Worm (Caenorhabditis elegans) whole organism, L2 larva: ENCODE measurements around the gene Y39A1A.18.

ENCODE experiments used
- Y55F3AM.14 ChIP-seq: fragments of 200-800 bp; sonication (Bioruptor generic); optimal IDR thresholded peaks from 2 replicates; lab custom pipeline; 2018; ENCODE audit warnings: mild to moderate bottlenecking, missing genetic modification characterization, missing compliant biosample characterization
- aly-2 ChIP-seq: fragments of 150-350 bp; optimal IDR thresholded peaks from 2 replicates; lab custom pipeline; 2014; ENCODE audit warnings: missing biosample characterization, missing genetic modification characterization
- blmp-1 ChIP-seq: sonication (generic microtip); optimal IDR thresholded peaks from 2 replicates; lab custom pipeline; 2017; ENCODE audit warnings: missing genetic modification characterization, mild to moderate bottlenecking, missing compliant biosample characterization, antibody characterized with exemption, moderate library complexity; ENCODE audit not compliant: insufficient read depth
- dmd-4 ChIP-seq: sonication (generic microtip); optimal IDR thresholded peaks from 2 replicates; lab custom pipeline; 2017; ENCODE audit warnings: missing biosample characterization, missing genetic modification characterization
- egl-27 ChIP-seq: sonication (generic microtip); optimal IDR thresholded peaks from 3 replicates; lab custom pipeline; 2017; ENCODE audit warnings: missing biosample characterization, missing genetic modification reagents, missing genetic modification characterization
- lin-39 ChIP-seq: fragments of 150-350 bp; optimal IDR thresholded peaks from 2 replicates; lab custom pipeline; 2014; ENCODE audit warnings: missing biosample characterization, missing genetic modification reagents, missing genetic modification characterization
- lsy-2 ChIP-seq, 2 experiments: fragments of 150-350 bp in 1 of 2; sonication (generic microtip) in 1 of 2; optimal IDR thresholded peaks; 2 replicates each; lab custom pipeline; 2014 to 2017; ENCODE audit warnings: missing biosample characterization in 2 of 2, missing genetic modification characterization in 2 of 2
- nhr-21 ChIP-seq: fragments of 150-350 bp; optimal IDR thresholded peaks from 2 replicates; lab custom pipeline; 2014; ENCODE audit warnings: missing biosample characterization, missing genetic modification characterization
- nhr-237 ChIP-seq: fragments of 150-350 bp; optimal IDR thresholded peaks from 2 replicates; lab custom pipeline; 2014; ENCODE audit warnings: missing biosample characterization, missing genetic modification characterization
- nhr-77 ChIP-seq: fragments of 150-350 bp; optimal IDR thresholded peaks from 2 replicates; lab custom pipeline; 2014; ENCODE audit warnings: missing biosample characterization, missing genetic modification characterization
- sem-4 ChIP-seq: fragments of 150-350 bp; optimal IDR thresholded peaks from 2 replicates; lab custom pipeline; 2014; ENCODE audit warnings: missing biosample characterization, missing genetic modification reagents, missing genetic modification characterization
- zag-1 ChIP-seq: fragments of 150-350 bp; optimal IDR thresholded peaks from 2 replicates; lab custom pipeline; 2014; ENCODE audit warnings: missing biosample characterization, missing genetic modification characterization

DNA sequence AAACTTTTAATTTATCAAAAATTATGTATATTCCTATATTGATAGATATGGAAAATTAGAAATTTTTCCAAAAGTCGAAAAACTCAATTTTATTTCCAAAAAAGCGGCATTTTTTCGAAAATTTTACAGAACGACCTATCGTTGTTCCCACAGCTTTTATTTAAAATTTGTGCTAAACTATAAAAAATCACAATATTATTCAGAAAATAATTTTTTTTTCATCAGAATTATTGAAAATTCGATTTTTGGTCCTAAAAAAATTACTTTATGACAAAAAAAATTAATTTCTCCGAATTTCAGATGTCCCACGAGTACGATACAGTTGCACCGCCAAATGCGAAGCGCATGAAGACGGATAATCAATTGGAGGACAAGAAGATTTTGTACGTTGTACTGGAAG, 45.1 kb downstream of the Y39A1A.18 start, which contains the start of gene emg-1:
- TF ChIP-seq nhr-21 (no peak), dmd-4 (tag; lab: Kevin White, UChicago) (no peak), zag-1 (tag; lab: Kevin White, UChicago) (no peak), egl-27 (tag; lab: Kevin White, UChicago) (no peak), lin-39 (tag; lab: Kevin White, UChicago) (no peak), aly-2 (tag; lab: Kevin White, UChicago) (no peak), sem-4 (no peak), nhr-77 (tag; lab: Kevin White, UChicago) (no peak), lsy-2 (tag; optimal IDR thresholded peaks at IDR 0.05; lab: Kevin White, UChicago) (no peak), Y55F3AM.14 (GFP tag; lab: Kevin White, UChicago) (no peak), blmp-1 (no peak), nhr-237 (tag; lab: Kevin White, UChicago) (no peak)
